Worm (Caenorhabditis elegans): ENCODE results near the gene F11A10.6.

DNA sequence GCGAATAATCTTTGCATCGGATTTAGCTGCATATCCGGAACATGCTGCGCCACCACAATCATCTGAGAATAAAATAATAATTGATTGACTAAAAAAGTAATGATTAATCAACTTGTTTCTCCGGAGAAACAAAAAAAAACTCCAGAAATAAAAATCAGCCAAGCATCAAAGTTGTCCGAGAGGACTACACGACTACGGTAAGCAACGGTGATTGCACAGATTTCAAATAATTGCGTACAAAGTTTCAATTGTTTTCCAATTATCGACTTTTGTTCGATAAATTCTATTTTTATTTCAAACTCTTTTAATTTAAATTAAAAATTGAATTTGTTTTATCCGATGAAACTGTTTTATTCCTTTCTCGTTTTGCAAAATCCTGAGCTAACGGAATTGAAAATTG lies 3.9 kb upstream of the F11A10.6 start, which contains the start of gene cpsf-4:
- no peak for TF ChIP-seq nhr-12 (tag; optimal IDR thresholded peaks at IDR 0.05)
- TF ChIP-seq aly-2 (tag; optimal IDR thresholded peaks at IDR 0.05), result no peak

Measured in whole organism, L3 larva.